Worm (Caenorhabditis elegans) whole organism, L1 larva: ENCODE results near the gene ets-8.

ENCODE experiments used
- fkh-10 ChIP-seq: sonication (generic microtip); optimal IDR thresholded peaks from 2 replicates; lab custom pipeline; 2017; ENCODE audit warnings: missing biosample characterization, missing genetic modification reagents, missing genetic modification characterization
- lir-3 ChIP-seq: sonication (generic microtip); optimal IDR thresholded peaks from 2 replicates; lab custom pipeline; 2016; ENCODE audit warnings: mild to moderate bottlenecking, missing genetic modification characterization, moderate library complexity, missing compliant biosample characterization; ENCODE audit not compliant: poor library complexity
- nhr-77 ChIP-seq: fragments of 150-350 bp; optimal IDR thresholded peaks from 2 replicates; lab custom pipeline; 2014; ENCODE audit warnings: missing biosample characterization, missing genetic modification characterization

ce11 chrIV:1147594-1147993 is 12.7 kb downstream of the ets-8 start:
- TF ChIP-seq lir-3 (no peak), nhr-77 (tag; lab: Kevin White, UChicago) (no peak), fkh-10 (GFP tag; lab: Kevin White, UChicago) (no peak)
